Worm (Caenorhabditis elegans) whole organism, early embryonic: ENCODE measurements around the gene ttr-27.
"Not testable (repeated sequence)": the region's sequence is repeated elsewhere in the genome, so short reads cannot be mapped to it uniquely, and the experiment has no call there.

Experiments used
- B0310.2 ChIP-seq: sonication (generic microtip); optimal IDR thresholded peaks from 2 replicates; lab custom pipeline; 2016; ENCODE audit warnings: mild to moderate bottlenecking, missing genetic modification characterization, missing compliant biosample characterization
- F13C5.2 ChIP-seq: sonication (generic microtip); optimal IDR thresholded peaks from 2 replicates; lab custom pipeline; 2017; ENCODE audit warnings: mild to moderate bottlenecking, missing genetic modification characterization, inconsistent platforms, missing compliant biosample characterization
- aly-1 ChIP-seq: sonication (generic microtip); optimal IDR thresholded peaks from 2 replicates; lab custom pipeline; 2016; ENCODE audit warnings: missing genetic modification characterization, missing compliant biosample characterization
- ama-1 ChIP-seq: fragments of 150-350 bp; optimal IDR thresholded peaks from 2 replicates; lab custom pipeline; 2014
- ceh-13 ChIP-seq: fragments of 200-800 bp; sonication (Bioruptor generic); optimal IDR thresholded peaks from 2 replicates; lab custom pipeline; 2018; ENCODE audit warnings: mild to moderate bottlenecking, missing genetic modification characterization, missing compliant biosample characterization
- ceh-36 ChIP-seq: sonication (generic microtip); optimal IDR thresholded peaks from 2 replicates; lab custom pipeline; 2016; ENCODE audit warnings: missing genetic modification characterization, inconsistent platforms, missing compliant biosample characterization
- ets-7 ChIP-seq: sonication (generic microtip); optimal IDR thresholded peaks from 2 replicates; lab custom pipeline; 2016; ENCODE audit warnings: missing genotype, missing genetic modification characterization, missing compliant biosample characterization
- flt-1 ChIP-seq: fragments of 200-800 bp; sonication (Bioruptor generic); IDR thresholded peaks from 2 replicates; pipeline ENCODE4 v1.3.6; 2022; ENCODE audit warnings: missing genetic modification characterization, missing compliant biosample characterization
- hmbx-1 ChIP-seq: sonication (generic microtip); optimal IDR thresholded peaks from 2 replicates; lab custom pipeline; 2016; ENCODE audit warnings: mild to moderate bottlenecking, missing genetic modification characterization, missing compliant biosample characterization
- hmg-4 ChIP-seq: fragments of 200-800 bp; sonication (Bioruptor generic); optimal IDR thresholded peaks from 2 replicates; lab custom pipeline; 2018; ENCODE audit warnings: mild to moderate bottlenecking, missing genetic modification characterization, missing compliant biosample characterization
- hnd-1 ChIP-seq: sonication (generic microtip); optimal IDR thresholded peaks from 2 replicates; lab custom pipeline; 2016; ENCODE audit warnings: missing genetic modification characterization, missing compliant biosample characterization
- pes-1 ChIP-seq: fragments of 200-800 bp; sonication (Bioruptor generic); IDR thresholded peaks from 2 replicates; pipeline ENCODE4 v1.3.6; 2022; ENCODE audit warnings: missing genetic modification reagents, missing genetic modification characterization, missing compliant biosample characterization
- scrt-1 ChIP-seq: fragments of 200-800 bp; sonication (Bioruptor generic); IDR thresholded peaks from 2 replicates; pipeline ENCODE4 v1.3.6; 2022; ENCODE audit warnings: missing genetic modification characterization, missing compliant biosample characterization
- sea-1 ChIP-seq: fragments of 200-800 bp; sonication (Bioruptor generic); conservative IDR thresholded peaks from 2 replicates; pipeline ENCODE4 v1.3.6; 2022; ENCODE audit warnings: missing genetic modification characterization, missing compliant biosample characterization
- tbx-11 ChIP-seq: fragments of 200-800 bp; sonication (Bioruptor generic); IDR thresholded peaks from 2 replicates; pipeline ENCODE4 v1.3.6; 2022; ENCODE audit warnings: missing genetic modification characterization, missing compliant biosample characterization
- tbx-37 ChIP-seq: fragments of 200-800 bp; sonication (Bioruptor generic); conservative IDR thresholded peaks from 2 replicates; pipeline ENCODE4 v1.3.6; 2022; ENCODE audit warnings: missing genetic modification reagents, missing genetic modification characterization, missing compliant biosample characterization
- tra-4 ChIP-seq: sonication (generic microtip); optimal IDR thresholded peaks from 2 replicates; lab custom pipeline; 2017; ENCODE audit warnings: missing genetic modification characterization, missing compliant biosample characterization

Gene ttr-27

DNA sequence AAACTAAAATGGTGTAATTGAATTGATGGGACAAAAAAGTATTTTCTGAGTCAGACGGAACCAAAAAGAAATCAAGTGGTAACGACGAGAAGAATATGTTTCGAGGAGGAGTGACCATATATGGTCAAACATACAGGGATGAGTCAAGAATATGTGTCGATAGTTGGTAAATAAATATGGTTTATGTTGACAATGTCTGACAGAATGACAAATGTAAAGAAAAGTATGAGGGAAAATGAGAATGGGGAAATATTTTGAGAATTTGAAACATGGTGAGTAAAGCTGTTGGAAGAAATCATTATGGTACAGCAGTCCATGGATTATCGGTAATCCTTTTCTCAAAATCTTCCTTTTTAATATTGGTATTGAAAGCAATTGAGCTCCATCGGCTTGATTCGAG lies 35.9 kb downstream of the ttr-27 start, which contains the start of gene nspg-1:
TSS of gene nspg-1 (minus strand) at position 101 of the 400 bp plus-strand sequence.
- TF ChIP-seq pes-1 (no peak), sea-1 (GFP tag; lab: Robert Waterston, UW) (no peak), B0310.2 (tag; lab: Kevin White, UChicago) (no peak), ceh-13 (GFP tag; lab: Kevin White, UChicago) (no peak), hnd-1 (tag; lab: Kevin White, UChicago) (no peak), tra-4 (tag; lab: Kevin White, UChicago) (no peak), ama-1 (lab: Kevin White, UChicago) (no peak), ets-7 (no peak), flt-1 (no peak), tbx-37 (no peak), F13C5.2 (tag; lab: Kevin White, UChicago) (no peak)

DNA sequence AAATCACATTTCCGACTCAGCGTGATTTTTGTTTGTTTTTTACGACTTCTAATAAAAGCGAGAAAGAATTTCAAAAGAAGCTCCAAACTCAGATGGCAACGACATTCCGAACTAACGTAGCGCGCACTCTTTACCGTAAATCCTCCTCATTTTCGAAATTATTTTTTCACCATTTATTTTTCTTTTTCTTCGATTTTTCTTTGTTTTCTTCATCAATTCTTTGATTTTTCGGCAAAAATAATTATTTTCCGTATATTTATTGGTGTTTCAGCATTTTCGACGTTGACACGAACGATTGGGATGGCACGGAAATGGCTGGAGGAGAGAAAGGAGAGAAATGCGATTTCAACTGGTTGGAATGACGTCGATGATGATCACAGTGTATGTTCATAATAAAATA lies 38.3 kb downstream of the ttr-27 start, which contains the start of gene T07F10.5:
TSS of gene T07F10.5 (plus strand) at position 301 of the 400 bp plus-strand sequence.
- not testable (repeated sequence) for TF ChIP-seq aly-1 (tag; lab: Kevin White, UChicago); flt-1; pes-1

ce11 chrV:12859144-12859543 lies 44.8 kb downstream of the ttr-27 start, which contains the start of gene anp-1:
Gene anp-1, plus strand, starts transcription at chrV:12859444.
- TF ChIP-seq sea-1 (GFP tag; lab: Robert Waterston, UW) (no peak), hnd-1 (tag; lab: Kevin White, UChicago) (no peak), hmbx-1 (tag; lab: Kevin White, UChicago) (no peak), B0310.2 (tag; lab: Kevin White, UChicago) (no peak)

DNA sequence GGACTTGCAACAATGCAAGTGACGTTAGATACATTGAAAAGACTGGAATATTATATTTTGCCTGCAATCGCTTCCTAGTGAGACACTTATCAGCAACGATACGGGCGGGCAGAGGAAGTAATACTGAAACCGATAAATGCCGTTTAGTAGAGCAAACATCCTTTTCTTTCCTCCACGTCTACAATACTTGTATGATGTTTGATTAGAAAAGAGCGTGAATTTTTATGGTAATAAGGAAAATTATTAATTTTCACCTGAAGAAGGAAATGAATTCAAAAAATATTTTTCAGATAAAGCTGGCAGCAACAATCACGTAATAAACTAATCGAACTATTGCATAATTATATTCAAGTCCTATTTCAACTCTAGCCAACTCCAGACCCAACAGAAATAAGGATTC lies 49.1 kb downstream of the ttr-27 start, which contains the start of gene C44H9.7:
TSS of gene C44H9.7 (minus strand) at position 101 of the 400 bp plus-strand sequence.
- TF ChIP-seq hmbx-1 (tag; lab: Kevin White, UChicago) (no peak), ama-1 (lab: Kevin White, UChicago) (no peak), flt-1 (no peak), tbx-37 (no peak), aly-1 (tag; lab: Kevin White, UChicago) (no peak), ceh-36 (tag; lab: Kevin White, UChicago) (no peak), hnd-1 (tag; lab: Kevin White, UChicago) (no peak), ceh-13 (GFP tag; lab: Kevin White, UChicago) (no peak), tra-4 (tag; lab: Kevin White, UChicago) (no peak), tbx-11 (GFP tag; lab: Robert Waterston, UW) (no peak), pes-1 (no peak), sea-1 (GFP tag; lab: Robert Waterston, UW) (no peak), scrt-1 (no peak), ets-7 (no peak), F13C5.2 (tag; lab: Kevin White, UChicago) (no peak), hmg-4 (no peak)
